Fruit fly (Drosophila melanogaster): ENCODE data around the gene Pli.
A peak's percentile ranks its signal among the peaks of the same experiment; 100 is the strongest.

The Pli gene

DNA sequence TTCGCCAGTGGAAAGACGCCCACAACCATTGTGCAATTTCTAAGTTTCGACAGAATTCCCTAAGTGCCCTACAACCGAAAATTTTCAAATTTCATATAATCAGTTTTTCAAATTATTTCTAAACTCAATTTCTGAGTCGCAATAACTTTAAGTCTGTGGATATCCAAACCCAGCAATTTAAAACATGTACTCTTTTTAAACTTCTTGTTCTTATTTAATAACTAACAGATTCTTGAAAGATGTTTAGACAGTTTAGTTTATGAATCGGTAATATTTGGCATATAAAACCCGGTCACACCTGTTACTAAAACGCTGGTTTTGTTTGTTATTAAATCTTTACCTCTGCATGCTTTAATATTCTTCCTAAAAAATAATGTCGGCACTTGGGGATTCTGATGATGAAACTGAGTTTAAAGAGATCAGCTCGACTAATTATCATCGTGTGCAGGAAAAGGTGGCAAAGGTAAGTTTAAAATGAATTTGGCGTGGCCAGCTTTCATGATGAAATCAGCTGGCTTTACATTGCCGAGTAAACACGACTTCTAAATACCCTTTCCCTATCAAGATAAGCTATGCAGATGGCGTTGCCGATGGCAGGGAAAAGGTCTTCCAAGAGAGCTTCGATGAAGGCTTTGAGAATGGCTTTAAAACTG lies 39.2 kb upstream of the Pli start, which contains the start of the genes CG43998, CG43999 and CG31142 (continued):
- TF ChIP-seq CG16863 (GFP tag; optimal IDR thresholded peaks at IDR 0.05) (no peak), crp (GFP tag; optimal IDR thresholded peaks at IDR 0.05) (peak in 1 of 2 experiments; percentile 82), dimm (GFP tag; IDR thresholded peaks at IDR 0.05) (no peak), eve (GFP tag; optimal IDR thresholded peaks at IDR 0.05) (no peak), tup (GFP tag; optimal IDR thresholded peaks at IDR 0.05) (no peak), tgo (GFP tag; IDR thresholded peaks at IDR 0.05) (no peak), pho (GFP tag; optimal IDR thresholded peaks at IDR 0.05) (no peak), MBD-R2 (GFP tag; IDR thresholded peaks at IDR 0.05) (peak; percentile 77), CG7839 (tag; optimal IDR thresholded peaks at IDR 0.05) (no peak), CG13296 (GFP tag; optimal IDR thresholded peaks at IDR 0.05) (no peak), C15 (GFP tag; IDR thresholded peaks at IDR 0.05) (no peak), sob (GFP tag; IDR thresholded peaks at IDR 0.05) (peak; percentile 17; the same call in 1 of the 2 replicates), bab2 (GFP tag; optimal IDR thresholded peaks at IDR 0.05) (no peak), Nf-YC (tag; optimal IDR thresholded peaks at IDR 0.05) (peak; percentile 13), lola (GFP tag; optimal IDR thresholded peaks at IDR 0.05) (no peak), pzg (GFP tag; optimal IDR thresholded peaks at IDR 0.05) (peak; percentile 53), luna (GFP tag; optimal IDR thresholded peaks at IDR 0.05) (no peak), CG12659 (GFP tag; optimal IDR thresholded peaks at IDR 0.05) (peak; percentile 22), Atf6 (GFP tag; IDR thresholded peaks at IDR 0.05) (no peak), CoRest (tag; optimal IDR thresholded peaks at IDR 0.05) (peak; percentile 5), oc (tag; optimal IDR thresholded peaks at IDR 0.05) (no peak), CG11723 (GFP tag; optimal IDR thresholded peaks at IDR 0.05) (no peak), ash1 (GFP tag; optimal IDR thresholded peaks at IDR 0.05) (no peak), odd (GFP tag; optimal IDR thresholded peaks at IDR 0.05) (no peak), CG17802 (tag; optimal IDR thresholded peaks at IDR 0.05) (no peak), slou (GFP tag; optimal IDR thresholded peaks at IDR 0.05) (no peak), CG16815 (GFP tag; optimal IDR thresholded peaks at IDR 0.05) (no peak), CG12219 (GFP tag; optimal IDR thresholded peaks at IDR 0.05) (no peak), H2.0 (GFP tag; IDR thresholded peaks at IDR 0.05) (no peak), CG9437 (GFP tag; optimal IDR thresholded peaks at IDR 0.05) (no peak), gfzf (GFP tag; optimal IDR thresholded peaks at IDR 0.05) (peak; percentile 76), CG1647 (GFP tag; optimal IDR thresholded peaks at IDR 0.05) (no peak), sens (GFP tag) (no peak), cg (GFP tag; optimal IDR thresholded peaks at IDR 0.05) (no peak), CG4282 (GFP tag; optimal IDR thresholded peaks at IDR 0.05) (no peak), CG15269 (tag; optimal IDR thresholded peaks at IDR 0.05) (no peak), ara (GFP tag; IDR thresholded peaks at IDR 0.05) (no peak), CG3407 (GFP tag; optimal IDR thresholded peaks at IDR 0.05) (no peak), Tbp (GFP tag; optimal IDR thresholded peaks at IDR 0.05) (no peak), hb (GFP tag; IDR thresholded peaks at IDR 0.05; ENCODE audit: partially characterized antibody) (no peak), ERR (GFP tag; optimal IDR thresholded peaks at IDR 0.05) (no peak), Gug (GFP tag; IDR thresholded peaks at IDR 0.05) (no peak), CG31441 (GFP tag; IDR thresholded peaks at IDR 0.05) (no peak), CG42726 (GFP tag; IDR thresholded peaks at IDR 0.05; ENCODE audit: partially characterized antibody) (no peak), CG18476 (GFP tag; optimal IDR thresholded peaks at IDR 0.05) (no peak), CG12236 (GFP tag; optimal IDR thresholded peaks at IDR 0.05) (no peak), CG14860 (GFP tag; IDR thresholded peaks at IDR 0.05; ENCODE audit: partially characterized antibody) (no peak), CG14050 (GFP tag; IDR thresholded peaks at IDR 0.05) (no peak), CG4854 (GFP tag; optimal IDR thresholded peaks at IDR 0.05) (no peak), Ets97D (GFP tag; optimal IDR thresholded peaks at IDR 0.05) (no peak)

Measured in whole organism, embryonic.